Worm (Caenorhabditis elegans): ENCODE data around the gene Y43F8B.28.

Gene Y43F8B.28

DNA sequence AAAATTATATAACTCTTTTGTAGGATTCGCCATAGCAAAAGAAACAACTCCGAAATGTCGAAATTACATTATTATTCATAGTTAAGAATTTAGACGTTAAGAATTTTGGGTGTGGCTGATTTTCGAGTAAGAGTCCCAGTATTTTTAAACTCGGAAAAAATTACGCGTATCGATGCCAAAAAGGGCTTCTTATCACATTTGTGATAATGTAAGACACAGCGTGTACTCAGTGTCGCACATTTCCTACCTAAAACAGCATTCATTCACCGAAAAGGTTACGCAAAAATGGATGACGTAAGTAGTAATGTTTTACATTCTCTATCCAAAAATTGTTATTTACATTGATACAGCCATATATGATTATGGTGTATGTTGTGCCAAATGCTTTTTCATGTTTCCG, 35.6 kb upstream of the Y43F8B.28 start, which contains the start of gene M04C3.5:
Gene M04C3.5 (plus strand): TSS at position 190 of the 400 bp plus-strand sequence.
- TF ChIP-seq zfp-2 (tag; optimal IDR thresholded peaks at IDR 0.05) (no peak), ZK546.5 (tag; optimal IDR thresholded peaks at IDR 0.05) (no peak), ceh-20 (GFP tag; IDR thresholded peaks at IDR 0.05) (no peak), daf-12 (tag; optimal IDR thresholded peaks at IDR 0.05) (no peak), dpl-1 (GFP tag; optimal IDR thresholded peaks at IDR 0.05) (no peak), ceh-44 (GFP tag; IDR thresholded peaks at IDR 0.05) (no peak), mep-1 (tag; optimal IDR thresholded peaks at IDR 0.05) (no peak), unc-130 (GFP tag; optimal IDR thresholded peaks at IDR 0.05) (no peak), lim-7 (GFP tag; IDR thresholded peaks at IDR 0.05) (no peak), ceh-82 (tag; optimal IDR thresholded peaks at IDR 0.05) (no peak), daf-8 (GFP tag; IDR thresholded peaks at IDR 0.05) (no peak), egl-43 (GFP tag; IDR thresholded peaks at IDR 0.05) (no peak), spr-3 (GFP tag; optimal IDR thresholded peaks at IDR 0.05) (no peak), nhr-10 (tag; optimal IDR thresholded peaks at IDR 0.05) (no peak), nhr-28 (tag; optimal IDR thresholded peaks at IDR 0.05) (peak; percentile 23), Y5F2A.4 (GFP tag; optimal IDR thresholded peaks at IDR 0.05) (no peak), F44E2.7 (GFP tag; IDR thresholded peaks at IDR 0.05) (no peak), hmg-1.1 (GFP tag; IDR thresholded peaks at IDR 0.05) (no peak), spr-1 (tag; optimal IDR thresholded peaks at IDR 0.05) (no peak), unc-62 (GFP tag; optimal IDR thresholded peaks at IDR 0.05 in 1 of 2) (peak in 1 of 2 experiments; percentile 67), unc-62 (tag; optimal IDR thresholded peaks at IDR 0.05) (no peak), F37D6.2 (tag; optimal IDR thresholded peaks at IDR 0.05) (no peak), nhr-237 (tag; optimal IDR thresholded peaks at IDR 0.05) (no peak), snpc-1.2 (GFP tag; IDR thresholded peaks at IDR 0.05) (no peak), nhr-42 (GFP tag; IDR thresholded peaks at IDR 0.05) (no peak), hlh-30 (tag; optimal IDR thresholded peaks at IDR 0.05; ENCODE audit: insufficient read depth) (no peak), saeg-2 (GFP tag; IDR thresholded peaks at IDR 0.05) (no peak), snpc-4 (tag; optimal IDR thresholded peaks at IDR 0.05) (no peak), zfp-3 (GFP tag; conservative IDR thresholded peaks at IDR 0.05) (no peak), ctbp-1 (GFP tag; IDR thresholded peaks at IDR 0.05) (no peak), T20F7.1 (GFP tag; optimal IDR thresholded peaks at IDR 0.05) (no peak), ztf-7 (tag; optimal IDR thresholded peaks at IDR 0.05) (no peak), R02D3.7 (tag; optimal IDR thresholded peaks at IDR 0.05) (no peak), ceh-32 (tag; optimal IDR thresholded peaks at IDR 0.05; ENCODE audit: poor library complexity) (no peak), cey-2 (tag; optimal IDR thresholded peaks at IDR 0.05; ENCODE audit: borderline replicate concordance, insufficient read depth) (no peak), dmd-6 (GFP tag; IDR thresholded peaks at IDR 0.05) (peak; percentile 61), pqm-1 (tag; optimal IDR thresholded peaks at IDR 0.05) (peak; percentile 55), daf-16 (GFP tag; optimal IDR thresholded peaks at IDR 0.05) (no peak), daf-16 (tag; optimal IDR thresholded peaks at IDR 0.05) (peak; percentile 35), nhr-25 (tag; optimal IDR thresholded peaks at IDR 0.05; ENCODE audit: borderline replicate concordance, insufficient read depth) (no peak), lsy-2 (tag; optimal IDR thresholded peaks at IDR 0.05) (no peak), mxl-3 (GFP tag; optimal IDR thresholded peaks at IDR 0.05) (no peak), aha-1 (tag) (peak; percentile 48), Y48G9A.11 (GFP tag; IDR thresholded peaks at IDR 0.05) (no peak), tag-97 (GFP tag; IDR thresholded peaks at IDR 0.05) (no peak), zip-2 (tag; optimal IDR thresholded peaks at IDR 0.05) (no peak), fos-1 (tag; optimal IDR thresholded peaks at IDR 0.05) (no peak), lin-38 (GFP tag; IDR thresholded peaks at IDR 0.05) (no peak), gei-8 (GFP tag; optimal IDR thresholded peaks at IDR 0.05) (no peak), mes-2 (tag; optimal IDR thresholded peaks at IDR 0.05; ENCODE audit: poor library complexity, severe bottlenecking) (no peak), jun-1 (tag; optimal IDR thresholded peaks at IDR 0.05) (no peak), D1046.2 (GFP tag; IDR thresholded peaks at IDR 0.05) (no peak), nhr-48 (tag; optimal IDR thresholded peaks at IDR 0.05) (no peak)

Data from whole organism, L4 larva.